Worm (Caenorhabditis elegans) whole organism, L3 larva: ENCODE measurements around the gene C46E10.8.

Source experiments
- ceh-9 ChIP-seq: sonication (generic microtip); optimal IDR thresholded peaks from 2 replicates; lab custom pipeline; 2018; ENCODE audit warnings: missing biosample characterization, missing genetic modification characterization
- egl-27 ChIP-seq: sonication (generic microtip); optimal IDR thresholded peaks from 4 replicates; lab custom pipeline; 2017; ENCODE audit warnings: missing biosample characterization, missing genetic modification reagents, missing genetic modification characterization
- fkh-10 ChIP-seq: sonication (generic microtip); optimal IDR thresholded peaks from 2 replicates; lab custom pipeline; 2017; ENCODE audit warnings: missing biosample characterization, missing genetic modification reagents, missing genetic modification characterization
- nhr-237 ChIP-seq: fragments of 150-350 bp; optimal IDR thresholded peaks from 2 replicates; lab custom pipeline; 2014; ENCODE audit warnings: missing biosample characterization, missing genetic modification characterization
- nhr-25 ChIP-seq: sonication (generic microtip); optimal IDR thresholded peaks from 2 replicates; lab custom pipeline; 2017; ENCODE audit warnings: missing biosample characterization, missing genetic modification characterization
- snpc-4 ChIP-seq: fragments of 150-350 bp; optimal IDR thresholded peaks from 2 replicates; lab custom pipeline; 2014; ENCODE audit warnings: missing biosample characterization, missing genetic modification characterization
- unc-62 ChIP-seq: fragments of 150-350 bp; sonication (generic microtip); optimal IDR thresholded peaks from 4 replicates; lab custom pipeline; 2014; ENCODE audit warnings: missing biosample characterization, missing genetic modification reagents, missing genetic modification characterization

ce11 chrII:3743684-3744200 lies 15.8 kb upstream of the C46E10.8 start, which contains the start of gene nta-1:
- no peak for TF ChIP-seq nhr-237 (tag; lab: Kevin White, UChicago)
- no peak for TF ChIP-seq fkh-10 (GFP tag; lab: Kevin White, UChicago)
- no peak for TF ChIP-seq unc-62 (GFP tag; lab: Kevin White, UChicago)
- no peak for TF ChIP-seq egl-27 (tag; lab: Kevin White, UChicago)
- TF ChIP-seq snpc-4 (tag; lab: Kevin White, UChicago): no peak
- no peak for TF ChIP-seq ceh-9 (tag; lab: Kevin White, UChicago)
- TF ChIP-seq nhr-25 (tag; lab: Kevin White, UChicago): no peak
